Fruit fly (Drosophila melanogaster) whole organism, embryonic: ENCODE results near the gene feo.

Experiments used
- ATbp ChIP-seq: fragments of 200-800 bp; sonication (Bioruptor generic); optimal IDR thresholded peaks from 2 replicates; lab custom pipeline; 2017; ENCODE audit warnings: missing biosample characterization, mild to moderate bottlenecking, missing genetic modification characterization, missing genetic modification reagents
- Aef1 ChIP-seq: fragments of 200-800 bp; sonication (Bioruptor generic); IDR thresholded peaks from 3 replicates; pipeline ENCODE4 v1.3.6; 2022; ENCODE audit warnings: missing biosample characterization, missing genetic modification characterization
- Blimp-1 ChIP-seq: fragments of 200-800 bp; sonication (Bioruptor generic); optimal IDR thresholded peaks from 3 replicates; lab custom pipeline; 2018; ENCODE audit warnings: missing biosample characterization, missing genetic modification characterization, mild to moderate bottlenecking, moderate library complexity, missing genetic modification reagents
- C15 ChIP-seq: fragments of 200-800 bp; sonication (Bioruptor generic); IDR thresholded peaks from 3 replicates; pipeline ENCODE4 v1.3.6; 2022; ENCODE audit warnings: missing biosample characterization, missing genetic modification characterization
- CG11695 ChIP-seq: fragments of 200-800 bp; sonication (Bioruptor generic); IDR thresholded peaks from 3 replicates; pipeline ENCODE4 v1.3.6; 2022; ENCODE audit warnings: missing biosample characterization, missing genetic modification characterization
- CG12391 ChIP-seq: fragments of 200-800 bp; sonication (Bioruptor generic); optimal IDR thresholded peaks from 3 replicates; lab custom pipeline; 2018; ENCODE audit warnings: missing biosample characterization, mild to moderate bottlenecking, missing genetic modification characterization, moderate library complexity
- CG12769 ChIP-seq: fragments of 200-800 bp; sonication (Bioruptor generic); optimal IDR thresholded peaks from 2 replicates; lab custom pipeline; 2019; ENCODE audit warnings: missing biosample characterization, mild to moderate bottlenecking, missing genetic modification characterization, moderate library complexity
- CG13287 ChIP-seq: fragments of 200-800 bp; sonication (Bioruptor generic); IDR thresholded peaks from 2 replicates; pipeline ENCODE4 v1.3.6; 2022; ENCODE audit warnings: missing biosample characterization, missing genetic modification characterization; ENCODE audit not compliant: partially characterized antibody
- CG13775 ChIP-seq: fragments of 200-800 bp; sonication (Bioruptor generic); optimal IDR thresholded peaks from 3 replicates; lab custom pipeline; 2017; ENCODE audit warnings: missing biosample characterization, mild to moderate bottlenecking, missing genetic modification characterization
- CG15479 ChIP-seq: fragments of 200-800 bp; sonication (Bioruptor generic); optimal IDR thresholded peaks from 3 replicates; lab custom pipeline; 2019; ENCODE audit warnings: missing biosample characterization, mild to moderate bottlenecking, missing genetic modification characterization, moderate library complexity
- CG16815 ChIP-seq: fragments of 200-800 bp; sonication (Bioruptor generic); optimal IDR thresholded peaks from 3 replicates; lab custom pipeline; 2017; ENCODE audit warnings: missing biosample characterization, mild to moderate bottlenecking, missing genetic modification characterization
- CG18619 ChIP-seq: fragments of 200-800 bp; sonication (Bioruptor generic); optimal IDR thresholded peaks from 3 replicates; lab custom pipeline; 2017; ENCODE audit warnings: missing biosample characterization, mild to moderate bottlenecking, missing genetic modification characterization
- CG30020 ChIP-seq: fragments of 200-800 bp; optimal IDR thresholded peaks from 2 replicates; lab custom pipeline; 2019; ENCODE audit warnings: missing biosample characterization, mild to moderate bottlenecking, missing genetic modification characterization, moderate library complexity
- CG30431 ChIP-seq: fragments of 200-800 bp; sonication (Bioruptor generic); optimal IDR thresholded peaks from 2 replicates; lab custom pipeline; 2017; ENCODE audit warnings: missing biosample characterization, missing genetic modification characterization
- CG3065 ChIP-seq: fragments of 200-800 bp; sonication (Bioruptor generic); optimal IDR thresholded peaks from 2 replicates; lab custom pipeline; 2016; ENCODE audit warnings: missing biosample characterization, missing genetic modification characterization
- CG32532 ChIP-seq: fragments of 200-800 bp; sonication (Bioruptor generic); IDR thresholded peaks from 2 replicates; pipeline ENCODE4 v1.3.6; 2022; ENCODE audit warnings: missing biosample characterization, missing genetic modification characterization
- CG32772 ChIP-seq: fragments of 200-800 bp; sonication (Bioruptor generic); IDR thresholded peaks from 2 replicates; pipeline ENCODE4 v1.3.6; 2022; ENCODE audit warnings: missing biosample characterization, missing genetic modification characterization
- CG3407 ChIP-seq: fragments of 200-800 bp; sonication (Bioruptor generic); optimal IDR thresholded peaks from 2 replicates; lab custom pipeline; 2018; ENCODE audit warnings: missing biosample characterization, mild to moderate bottlenecking, missing genetic modification characterization
- CG4328 ChIP-seq: fragments of 200-800 bp; sonication (Bioruptor generic); optimal IDR thresholded peaks from 3 replicates; lab custom pipeline; 2017; ENCODE audit warnings: missing biosample characterization, missing genetic modification reagents, missing genetic modification characterization
- CG4854 ChIP-seq: fragments of 200-800 bp; sonication (Bioruptor generic); optimal IDR thresholded peaks from 2 replicates; lab custom pipeline; 2016; ENCODE audit warnings: missing biosample characterization, missing genetic modification characterization, inconsistent platforms
- CG8290 ChIP-seq, 3 experiments: fragments of 200-800 bp; sonication (Bioruptor generic); optimal IDR thresholded peaks; 2 replicates each; lab custom pipeline; 2016 to 2019; ENCODE audit warnings: missing biosample characterization in 3 of 3, missing genetic modification characterization in 3 of 3, mild to moderate bottlenecking in 2 of 3, moderate library complexity in 1 of 3
- CG8765 ChIP-seq: fragments of 200-800 bp; sonication (Bioruptor generic); IDR thresholded peaks from 2 replicates; pipeline ENCODE4 v1.3.6; 2022; ENCODE audit warnings: missing biosample characterization, missing genetic modification characterization
- CG9437 ChIP-seq: fragments of 200-800 bp; sonication (Bioruptor generic); optimal IDR thresholded peaks from 2 replicates; lab custom pipeline; 2018; ENCODE audit warnings: missing biosample characterization, mild to moderate bottlenecking, missing genetic modification characterization
- CoRest ChIP-seq: fragments of 200-800 bp; sonication (Bioruptor generic); optimal IDR thresholded peaks from 3 replicates; lab custom pipeline; 2018; ENCODE audit warnings: missing biosample characterization, mild to moderate bottlenecking, missing genetic modification characterization, moderate library complexity
- D19A ChIP-seq: fragments of 200-800 bp; optimal IDR thresholded peaks from 3 replicates; lab custom pipeline; 2019; ENCODE audit warnings: missing biosample characterization, mild to moderate bottlenecking, missing genetic modification characterization, moderate library complexity
- Dip2 ChIP-seq: fragments of 200-800 bp; sonication (Bioruptor generic); IDR thresholded peaks from 2 replicates; pipeline ENCODE4 v1.3.6; 2022; ENCODE audit warnings: missing biosample characterization, missing genetic modification characterization
- Dll ChIP-seq: fragments of 200-800 bp; sonication (Bioruptor generic); IDR thresholded peaks from 4 replicates; pipeline ENCODE4 v1.3.6; 2022; ENCODE audit warnings: missing biosample characterization, missing genetic modification characterization; ENCODE audit not compliant: partially characterized antibody
- Fer3 ChIP-seq: fragments of 200-800 bp; sonication (Bioruptor generic); optimal IDR thresholded peaks from 2 replicates; lab custom pipeline; 2018; ENCODE audit warnings: missing biosample characterization, mild to moderate bottlenecking, missing genetic modification characterization, moderate library complexity
- Gsc ChIP-seq: fragments of 200-800 bp; sonication (Bioruptor generic); IDR thresholded peaks from 2 replicates; pipeline ENCODE4 v1.3.6; 2022; ENCODE audit warnings: missing biosample characterization, missing genetic modification characterization
- HLH3B ChIP-seq: fragments of 200-800 bp; sonication (Bioruptor generic); IDR thresholded peaks from 2 replicates; pipeline ENCODE4 v1.3.6; 2022; ENCODE audit warnings: missing biosample characterization, missing genetic modification characterization
- HLH54F ChIP-seq: fragments of 200-800 bp; sonication (Bioruptor generic); optimal IDR thresholded peaks from 3 replicates; lab custom pipeline; 2016; ENCODE audit warnings: missing biosample characterization, missing genetic modification characterization
- HmgD ChIP-seq: fragments of 200-800 bp; sonication (Bioruptor generic); optimal IDR thresholded peaks from 3 replicates; lab custom pipeline; 2016; ENCODE audit warnings: missing biosample characterization, missing genetic modification characterization
- Med ChIP-seq: fragments of 200-800 bp; sonication (Bioruptor generic); peaks from one replicate; lab custom pipeline; 2016; ENCODE audit warnings: missing biosample characterization, missing genetic modification characterization, mild to moderate bottlenecking, inconsistent platforms, moderate library complexity
- NfI ChIP-seq: fragments of 200-800 bp; sonication (Bioruptor generic); optimal IDR thresholded peaks from 3 replicates; lab custom pipeline; 2018; ENCODE audit warnings: missing biosample characterization, mild to moderate bottlenecking, missing genetic modification characterization, moderate library complexity
- Spps ChIP-seq: fragments of 200-800 bp; sonication (Bioruptor generic); optimal IDR thresholded peaks from 2 replicates; lab custom pipeline; 2018; ENCODE audit warnings: missing biosample characterization, mild to moderate bottlenecking, missing genetic modification characterization
- Trl ChIP-seq, 3 experiments: fragments of >200 bp in 2 of 3; fragments of 200-800 bp in 1 of 3; sonication (Bioruptor generic) in 1 of 3; optimal IDR thresholded peaks; 2 replicates in 1 of 3; 3 replicates in 2 of 3; lab custom pipeline; 2016 to 2017; ENCODE audit warnings: missing biosample characterization in 1 of 3, missing genetic modification characterization in 1 of 3
- ara ChIP-seq: fragments of 200-800 bp; sonication (Bioruptor generic); IDR thresholded peaks from 2 replicates; pipeline ENCODE4 v1.3.6; 2022; ENCODE audit warnings: missing biosample characterization, missing genetic modification characterization
- bcd ChIP-seq: fragments of 200-800 bp; sonication (Bioruptor generic); optimal IDR thresholded peaks from 2 replicates; lab custom pipeline; 2017; ENCODE audit warnings: missing biosample characterization, mild to moderate bottlenecking, missing genetic modification characterization
- dm ChIP-seq: fragments of 200-800 bp; sonication (Bioruptor generic); optimal IDR thresholded peaks from 3 replicates; lab custom pipeline; 2016; ENCODE audit warnings: missing biosample characterization, missing genetic modification characterization
- esg ChIP-seq: fragments of 200-800 bp; sonication (Bioruptor generic); conservative IDR thresholded peaks from 2 replicates; pipeline ENCODE4 v1.3.6; 2022; ENCODE audit warnings: missing biosample characterization, missing genetic modification characterization
- fd64A ChIP-seq: fragments of 200-800 bp; sonication (Bioruptor generic); optimal IDR thresholded peaks from 3 replicates; lab custom pipeline; 2018; ENCODE audit warnings: missing biosample characterization, mild to moderate bottlenecking, missing genetic modification characterization
- grau ChIP-seq: fragments of 200-800 bp; optimal IDR thresholded peaks from 3 replicates; lab custom pipeline; 2019; ENCODE audit warnings: missing biosample characterization, mild to moderate bottlenecking, missing genetic modification characterization, moderate library complexity
- jumu ChIP-seq: fragments of 200-800 bp; sonication (Bioruptor generic); optimal IDR thresholded peaks from 3 replicates; lab custom pipeline; 2016; ENCODE audit warnings: missing biosample characterization, missing genetic modification characterization
- onecut ChIP-seq: fragments of 200-800 bp; sonication (Bioruptor generic); IDR thresholded peaks from 2 replicates; pipeline ENCODE4 v1.3.6; 2022; ENCODE audit warnings: missing biosample characterization, missing genetic modification characterization
- otp ChIP-seq: fragments of 200-800 bp; sonication (Bioruptor generic); IDR thresholded peaks from 3 replicates; pipeline ENCODE4, ENCODE4 v1.3.6; 2022; ENCODE audit warnings: missing biosample characterization, missing genetic modification characterization
- phol ChIP-seq: fragments of 200-800 bp; sonication (Bioruptor generic); optimal IDR thresholded peaks from 3 replicates; lab custom pipeline; 2018; ENCODE audit warnings: missing biosample characterization, mild to moderate bottlenecking, missing genetic modification characterization, moderate library complexity
- sd ChIP-seq: fragments of 200-800 bp; sonication (Bioruptor generic); optimal IDR thresholded peaks from 3 replicates; lab custom pipeline; 2018; ENCODE audit warnings: missing biosample characterization, mild to moderate bottlenecking, missing genetic modification characterization, moderate library complexity
- sens ChIP-seq: fragments of 200-800 bp; sonication (Bioruptor generic); peaks from one replicate; lab custom pipeline; 2016; ENCODE audit warnings: missing biosample characterization, missing genetic modification characterization
- so ChIP-seq: fragments of 200-800 bp; sonication (Bioruptor generic); IDR thresholded peaks from 3 replicates; pipeline ENCODE4 v1.3.6; 2022; ENCODE audit warnings: missing biosample characterization, missing genetic modification characterization
- sob ChIP-seq: fragments of 200-800 bp; sonication (Bioruptor generic); IDR thresholded peaks from 2 replicates; pipeline ENCODE4 v1.3.6; 2022; ENCODE audit warnings: missing biosample characterization, missing genetic modification characterization
- twi ChIP-seq: fragments of 200-800 bp; optimal IDR thresholded peaks from 2 replicates; lab custom pipeline; 2019; ENCODE audit warnings: missing biosample characterization, mild to moderate bottlenecking, missing genetic modification characterization, moderate library complexity

feo gene

DNA sequence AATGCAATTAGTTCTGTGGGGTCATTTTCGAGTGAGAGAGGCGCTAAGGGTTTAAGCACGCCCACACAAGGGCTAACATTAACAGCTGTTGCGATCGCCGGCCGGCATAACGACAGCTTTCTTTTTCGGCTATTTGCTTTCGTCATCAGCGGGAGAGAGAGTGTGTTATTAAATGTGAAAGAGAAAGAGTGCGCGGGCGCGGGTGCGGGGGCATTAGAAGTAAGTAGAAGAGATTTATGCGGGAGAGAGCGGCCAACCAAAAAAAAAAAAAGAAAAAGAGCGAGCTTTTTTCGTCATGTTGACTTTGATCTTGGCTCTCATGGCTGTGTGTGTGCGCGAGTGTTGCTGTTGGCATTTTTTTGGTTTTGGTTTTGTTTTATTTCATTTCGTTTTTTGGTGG, 40.6 kb downstream of the feo start (continued):
- no peak for TF ChIP-seq twi (tag; lab: Kevin White, UChicago)
- TF ChIP-seq Dll (GFP tag; lab: Robert Waterston, UW): no peak
- TF ChIP-seq CG32532 (GFP tag; lab: Robert Waterston, UW): 0 out of 2 replicates have a peak, but pooled peaks have one; percentile 17
- TF ChIP-seq CoRest: no peak
- TF ChIP-seq Blimp-1 (GFP tag; lab: Kevin White, UChicago): peak; percentile 26
- no peak for TF ChIP-seq so (GFP tag; lab: Robert Waterston, UW)
- no peak for TF ChIP-seq CG8765 (GFP tag; lab: Robert Waterston, UW)
- TF ChIP-seq CG8290 (GFP tag; optimal IDR thresholded peaks at IDR 0.05; lab: Kevin White, UChicago): no peak
- TF ChIP-seq CG8290 (tag; optimal IDR thresholded peaks at IDR 0.05; lab: Kevin White, UChicago): no peak
- no peak for TF ChIP-seq phol
- TF ChIP-seq onecut (GFP tag; lab: Robert Waterston, UW): no peak
- TF ChIP-seq dm (GFP tag; lab: Kevin White, UChicago): no peak
- TF ChIP-seq Fer3 (tag; lab: Kevin White, UChicago): no peak
- no peak for TF ChIP-seq Dip2 (GFP tag; lab: Robert Waterston, UW)
- TF ChIP-seq CG18619 (GFP tag; lab: Kevin White, UChicago): no peak
- no peak for TF ChIP-seq Spps (tag; lab: Kevin White, UChicago)
- TF ChIP-seq D19A (tag; lab: Kevin White, UChicago): no peak
- no peak for TF ChIP-seq HmgD (GFP tag; lab: Kevin White, UChicago)
- no peak for TF ChIP-seq C15 (GFP tag; lab: Robert Waterston, UW)
- no peak for TF ChIP-seq CG15479 (GFP tag; lab: Kevin White, UChicago)
- no peak for TF ChIP-seq CG9437 (GFP tag; lab: Kevin White, UChicago)
- TF ChIP-seq CG4854 (GFP tag; lab: Kevin White, UChicago): no peak
- TF ChIP-seq HLH3B (GFP tag; lab: Robert Waterston, UW): no peak
- TF ChIP-seq Med: peak; percentile 73
- no peak for TF ChIP-seq CG30431 (GFP tag; lab: Kevin White, UChicago)
- no peak for TF ChIP-seq NfI (GFP tag; lab: Kevin White, UChicago)
- TF ChIP-seq Aef1 (GFP tag; lab: Robert Waterston, UW): no peak
- TF ChIP-seq fd64A (GFP tag; lab: Kevin White, UChicago): no peak
- no peak for TF ChIP-seq otp (GFP tag; lab: Robert Waterston, UW)
- TF ChIP-seq CG3407: no peak
- no peak for TF ChIP-seq CG16815 (GFP tag; lab: Kevin White, UChicago)
- TF ChIP-seq CG13775 (GFP tag; lab: Kevin White, UChicago): no peak
- TF ChIP-seq bcd (GFP tag; lab: Kevin White, UChicago): no peak
- no peak for TF ChIP-seq Gsc (GFP tag; lab: Robert Waterston, UW)
- no peak for TF ChIP-seq CG12391 (tag; lab: Kevin White, UChicago)
- 0 out of 2 replicates have a peak, but pooled peaks have one; percentile 30 for TF ChIP-seq ara (GFP tag; lab: Robert Waterston, UW)
- TF ChIP-seq CG12769 (tag; lab: Kevin White, UChicago): peak; percentile 47
- TF ChIP-seq esg (GFP tag; lab: Robert Waterston, UW): no peak
- TF ChIP-seq grau (tag; lab: Kevin White, UChicago): no peak
- no peak for TF ChIP-seq sob (GFP tag; lab: Robert Waterston, UW)
- peak; percentile 80 to 87 for TF ChIP-seq Trl (optimal IDR thresholded peaks at IDR 0.05; lab: Kevin White, UChicago)
- peak; percentile 6 for TF ChIP-seq Trl (GFP tag; optimal IDR thresholded peaks at IDR 0.05; lab: Kevin White, UChicago)
- peak; percentile 30; the same call in 1 of the 2 replicates for TF ChIP-seq CG32772 (GFP tag; lab: Robert Waterston, UW)
- TF ChIP-seq sens (GFP tag; lab: Kevin White, UChicago): no peak
- no peak for TF ChIP-seq CG3065 (GFP tag; lab: Kevin White, UChicago)
- peak; percentile 19 for TF ChIP-seq ATbp
- TF ChIP-seq CG4328 (GFP tag; lab: Kevin White, UChicago): no peak
- no peak for TF ChIP-seq CG30020
- TF ChIP-seq HLH54F (GFP tag; lab: Kevin White, UChicago): no peak
- no peak; the same call in 1 of the 2 replicates for TF ChIP-seq CG13287 (GFP tag; lab: Robert Waterston, UW)
- TF ChIP-seq CG11695 (GFP tag; lab: Robert Waterston, UW): 0 out of 3 replicates have a peak, but pooled peaks have one; percentile 7
- TF ChIP-seq sd (tag; lab: Kevin White, UChicago): peak; percentile 51
- TF ChIP-seq jumu (GFP tag; lab: Kevin White, UChicago): no peak
